Fruit fly (Drosophila melanogaster) whole organism, prepupa: Measurements from ENCODE around the gene SrpRalpha.

Experiments
- Blimp-1 ChIP-seq: fragments of 200-800 bp; sonication (Bioruptor generic); optimal IDR thresholded peaks from 3 replicates; lab custom pipeline; 2017; ENCODE audit warnings: missing biosample characterization, missing genetic modification characterization, mild to moderate bottlenecking, moderate library complexity, missing genetic modification reagents
- CG10631 ChIP-seq: fragments of 200-800 bp; sonication (Bioruptor generic); optimal IDR thresholded peaks from 2 replicates; lab custom pipeline; 2016; ENCODE audit warnings: missing biosample characterization, missing genetic modification characterization
- CG10669 ChIP-seq: fragments of 200-800 bp; sonication (Bioruptor generic); optimal IDR thresholded peaks from 3 replicates; lab custom pipeline; 2018; ENCODE audit warnings: missing biosample characterization, mild to moderate bottlenecking, missing genetic modification characterization, moderate library complexity
- CG11762 ChIP-seq: fragments of 200-800 bp; sonication (Bioruptor generic); optimal IDR thresholded peaks from 3 replicates; lab custom pipeline; 2016; ENCODE audit warnings: missing biosample characterization, missing genetic modification characterization; ENCODE audit not compliant: insufficient read depth
- CG1621 ChIP-seq: fragments of 200-800 bp; sonication (Bioruptor generic); optimal IDR thresholded peaks from 3 replicates; lab custom pipeline; 2018; ENCODE audit warnings: missing biosample characterization, mild to moderate bottlenecking, missing genetic modification characterization
- CG16779 ChIP-seq: fragments of 200-800 bp; sonication (Bioruptor generic); optimal IDR thresholded peaks from 3 replicates; lab custom pipeline; 2017; ENCODE audit warnings: missing biosample characterization, mild to moderate bottlenecking, missing genetic modification characterization
- CG31627 ChIP-seq: fragments of 200-800 bp; sonication (Bioruptor generic); optimal IDR thresholded peaks from 3 replicates; lab custom pipeline; 2016; ENCODE audit warnings: missing biosample characterization, missing genetic modification characterization
- CG3919 ChIP-seq: fragments of 200-800 bp; sonication (Bioruptor generic); optimal IDR thresholded peaks from 3 replicates; lab custom pipeline; 2016; ENCODE audit warnings: missing biosample characterization, missing genetic modification characterization
- CG4318 ChIP-seq: fragments of 200-800 bp; sonication (Bioruptor generic); optimal IDR thresholded peaks from 3 replicates; lab custom pipeline; 2017; ENCODE audit warnings: missing biosample characterization, mild to moderate bottlenecking, missing genetic modification characterization
- CG6163 ChIP-seq: fragments of 200-800 bp; sonication (Bioruptor generic); IDR thresholded peaks from 3 replicates; pipeline ENCODE4 v1.3.6; 2022; ENCODE audit warnings: missing biosample characterization, missing genetic modification characterization
- CG6792 ChIP-seq: fragments of 200-800 bp; sonication (Bioruptor generic); optimal IDR thresholded peaks from 3 replicates; lab custom pipeline; 2016; ENCODE audit warnings: missing biosample characterization, missing genetic modification characterization
- CG6808 ChIP-seq: fragments of 200-800 bp; sonication (Bioruptor generic); optimal IDR thresholded peaks from 3 replicates; lab custom pipeline; 2017; ENCODE audit warnings: missing biosample characterization, missing genetic modification characterization, mild to moderate bottlenecking, moderate library complexity, missing genetic modification reagents
- CG7368 ChIP-seq: fragments of 200-800 bp; sonication (Bioruptor generic); optimal IDR thresholded peaks from 3 replicates; lab custom pipeline; 2016; ENCODE audit warnings: missing biosample characterization, missing genetic modification characterization
- CG8119 ChIP-seq: fragments of 200-800 bp; sonication (Bioruptor generic); IDR thresholded peaks from 3 replicates; pipeline ENCODE4 v1.3.6; 2022; ENCODE audit warnings: missing biosample characterization, missing genetic modification characterization
- CG8319 ChIP-seq: fragments of 200-800 bp; sonication (Bioruptor generic); optimal IDR thresholded peaks from 3 replicates; lab custom pipeline; 2016; ENCODE audit warnings: missing biosample characterization, missing genetic modification characterization
- CG8632 ChIP-seq: fragments of 200-800 bp; sonication (Bioruptor generic); optimal IDR thresholded peaks from 3 replicates; lab custom pipeline; 2016; ENCODE audit warnings: missing biosample characterization, missing genetic modification characterization
- CG9139 ChIP-seq: fragments of 200-800 bp; sonication (Bioruptor generic); optimal IDR thresholded peaks from 3 replicates; lab custom pipeline; 2017; ENCODE audit warnings: missing biosample characterization, mild to moderate bottlenecking, missing genetic modification characterization
- Eip78C ChIP-seq: fragments of 200-800 bp; sonication (Bioruptor generic); peaks from one replicate; lab custom pipeline; 2016; ENCODE audit warnings: missing biosample characterization, missing genetic modification characterization
- Eip93F ChIP-seq: fragments of 200-800 bp; sonication (Bioruptor generic); optimal IDR thresholded peaks from 2 replicates; lab custom pipeline; 2016; ENCODE audit warnings: missing biosample characterization, mild to moderate bottlenecking, missing genetic modification characterization
- Ets21C ChIP-seq: fragments of 200-800 bp; sonication (Bioruptor generic); optimal IDR thresholded peaks from 3 replicates; lab custom pipeline; 2016; ENCODE audit warnings: missing biosample characterization, missing genetic modification characterization
- Gug ChIP-seq: fragments of 200-800 bp; sonication (Bioruptor generic); IDR thresholded peaks from 2 replicates; pipeline ENCODE4 v1.3.6; 2022; ENCODE audit warnings: missing biosample characterization, missing genetic modification characterization
- Hr38 ChIP-seq: sonication (Bioruptor generic); optimal IDR thresholded peaks from 2 replicates; lab custom pipeline; 2016; ENCODE audit warnings: missing biosample characterization, missing genetic modification characterization
- Hr39 ChIP-seq: fragments of 200-800 bp; sonication (Bioruptor generic); optimal IDR thresholded peaks from 2 replicates; lab custom pipeline; 2016; ENCODE audit warnings: missing biosample characterization, missing genetic modification characterization
- Hr4 ChIP-seq: fragments of 200-800 bp; sonication (Bioruptor generic); optimal IDR thresholded peaks from 3 replicates; lab custom pipeline; 2016; ENCODE audit warnings: missing biosample characterization, missing genetic modification characterization
- Lpt ChIP-seq: fragments of 200-800 bp; sonication (Bioruptor generic); optimal IDR thresholded peaks from 3 replicates; lab custom pipeline; 2016; ENCODE audit warnings: missing biosample characterization, missing genetic modification characterization
- Met ChIP-seq: fragments of 200-800 bp; sonication (Bioruptor generic); optimal IDR thresholded peaks from 3 replicates; lab custom pipeline; 2016; ENCODE audit warnings: missing biosample characterization, missing genetic modification characterization
- OdsH ChIP-seq: fragments of 200-800 bp; sonication (Bioruptor generic); optimal IDR thresholded peaks from 3 replicates; lab custom pipeline; 2016; ENCODE audit warnings: missing biosample characterization, missing genetic modification characterization
- Smox ChIP-seq: fragments of 200-800 bp; sonication (Bioruptor generic); optimal IDR thresholded peaks from 3 replicates; lab custom pipeline; 2016; ENCODE audit warnings: missing biosample characterization, missing genetic modification characterization
- Sox102F ChIP-seq: fragments of 200-800 bp; sonication (Bioruptor generic); optimal IDR thresholded peaks from 2 replicates; lab custom pipeline; 2016; ENCODE audit warnings: missing biosample characterization, mild to moderate bottlenecking, missing genetic modification characterization
- Sox14 ChIP-seq: fragments of 200-800 bp; sonication (Bioruptor generic); optimal IDR thresholded peaks from 3 replicates; lab custom pipeline; 2016; ENCODE audit warnings: missing biosample characterization, missing genetic modification characterization
- Sox15 ChIP-seq: fragments of 200-800 bp; sonication (Bioruptor generic); optimal IDR thresholded peaks from 3 replicates; lab custom pipeline; 2016; ENCODE audit warnings: missing biosample characterization, missing genetic modification characterization
- achi ChIP-seq: fragments of 200-800 bp; sonication (Bioruptor generic); optimal IDR thresholded peaks from 3 replicates; lab custom pipeline; 2016; ENCODE audit warnings: missing biosample characterization, missing genetic modification characterization
- acj6 ChIP-seq: fragments of 200-800 bp; sonication (Bioruptor generic); optimal IDR thresholded peaks from 3 replicates; lab custom pipeline; 2016; ENCODE audit warnings: missing biosample characterization, missing genetic modification characterization
- cyc ChIP-seq: fragments of 200-800 bp; sonication (Bioruptor generic); optimal IDR thresholded peaks from 3 replicates; lab custom pipeline; 2016; ENCODE audit warnings: missing biosample characterization, missing genetic modification characterization
- dac ChIP-seq: fragments of 200-800 bp; sonication (Bioruptor generic); optimal IDR thresholded peaks from 2 replicates; lab custom pipeline; 2017; ENCODE audit warnings: missing biosample characterization, mild to moderate bottlenecking, missing genetic modification characterization
- dsx ChIP-seq: fragments of 200-800 bp; optimal IDR thresholded peaks from 3 replicates; lab custom pipeline; 2019; ENCODE audit warnings: missing biosample characterization, mild to moderate bottlenecking, missing genetic modification characterization, moderate library complexity; ENCODE audit not compliant: poor library complexity, severe bottlenecking
- esn ChIP-seq: fragments of 200-800 bp; sonication (Bioruptor generic); optimal IDR thresholded peaks from 2 replicates; lab custom pipeline; 2016; ENCODE audit warnings: missing biosample characterization, mild to moderate bottlenecking, missing genetic modification characterization, moderate library complexity
- fkh ChIP-seq: fragments of 200-800 bp; sonication (Bioruptor generic); optimal IDR thresholded peaks from 3 replicates; lab custom pipeline; 2017; ENCODE audit warnings: missing biosample characterization, mild to moderate bottlenecking, missing genetic modification characterization, moderate library complexity
- lz ChIP-seq: fragments of 200-800 bp; sonication (Bioruptor generic); optimal IDR thresholded peaks from 3 replicates; lab custom pipeline; 2016; ENCODE audit warnings: missing biosample characterization, missing genetic modification characterization
- spab ChIP-seq: fragments of 200-800 bp; sonication (Bioruptor generic); optimal IDR thresholded peaks from 2 replicates; lab custom pipeline; 2017; ENCODE audit warnings: missing biosample characterization, mild to moderate bottlenecking, missing genetic modification characterization, missing genetic modification reagents
- ss ChIP-seq, 2 experiments: fragments of 200-800 bp; sonication (Bioruptor generic); optimal IDR thresholded peaks; 2 replicates in 1 of 2; 3 replicates in 1 of 2; lab custom pipeline; 2017 to 2018; ENCODE audit warnings: mild to moderate bottlenecking in 2 of 2, missing biosample characterization in 2 of 2, missing genetic modification characterization in 2 of 2, moderate library complexity in 1 of 2
- svp ChIP-seq: fragments of 200-800 bp; sonication (Bioruptor generic); peaks from one replicate; lab custom pipeline; 2016; ENCODE audit warnings: missing biosample characterization, missing genetic modification characterization
- topi ChIP-seq: fragments of 200-800 bp; sonication (Bioruptor generic); optimal IDR thresholded peaks from 3 replicates; lab custom pipeline; 2016; ENCODE audit warnings: missing biosample characterization, missing genetic modification characterization
- vri ChIP-seq: fragments of 200-800 bp; sonication (Bioruptor generic); optimal IDR thresholded peaks from 3 replicates; lab custom pipeline; 2016; ENCODE audit warnings: missing biosample characterization, mild to moderate bottlenecking, missing genetic modification characterization

The SrpRalpha gene

DNA sequence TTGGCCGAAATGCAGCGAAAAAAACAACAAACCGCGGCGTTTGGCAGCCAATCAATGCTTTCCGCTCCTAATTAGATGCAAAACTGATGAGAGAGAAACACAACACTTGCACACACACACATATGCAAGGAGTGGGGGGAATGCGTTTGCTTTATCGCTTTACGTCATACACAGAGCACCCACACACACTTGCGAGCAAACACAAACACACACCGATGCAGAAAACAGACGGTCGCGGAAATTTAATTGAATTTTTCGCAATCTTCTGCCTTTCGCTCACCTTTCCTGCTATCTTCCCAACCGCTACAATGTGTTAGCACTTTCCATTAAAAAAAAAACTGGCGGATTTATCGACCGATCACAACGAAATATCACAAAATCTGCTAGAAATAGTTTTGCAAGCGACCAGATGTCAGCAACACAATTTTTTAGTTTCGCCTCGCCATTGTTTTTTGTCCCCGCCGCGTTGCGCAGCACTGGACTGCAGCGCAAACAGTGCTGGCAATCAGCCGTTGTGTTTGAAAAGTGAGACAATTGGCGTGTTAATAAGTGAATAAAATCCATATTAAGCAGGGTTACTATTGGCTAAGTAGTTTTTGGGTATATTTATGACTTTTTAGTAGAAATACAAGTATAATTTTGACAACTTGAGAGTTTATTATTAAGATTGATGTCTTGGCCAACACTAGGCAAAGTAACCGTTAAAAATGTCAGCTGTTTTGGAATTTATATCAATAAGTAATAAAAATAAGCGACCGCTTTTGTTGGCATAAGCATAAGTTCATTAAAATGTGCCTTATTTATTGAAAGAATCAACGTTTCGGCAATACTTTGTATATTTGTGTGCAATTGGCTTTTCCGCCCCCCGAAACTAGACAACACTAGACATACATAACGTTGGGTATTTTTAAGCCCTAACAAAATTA is 8.0 kb upstream of the SrpRalpha start, which contains the start of gene Klp10A:
Gene Klp10A, minus strand, starts transcription at position 532 of the 926 bp plus-strand sequence.
- TF ChIP-seq CG1621 (tag; lab: Kevin White, UChicago) (no peak), Eip93F (GFP tag; lab: Kevin White, UChicago) (no peak), CG8319 (peak; percentile 2), acj6 (GFP tag; lab: Kevin White, UChicago) (peak; percentile 4), CG6792 (GFP tag; lab: Kevin White, UChicago) (no peak), Sox15 (GFP tag; lab: Kevin White, UChicago) (no peak), OdsH (GFP tag; lab: Kevin White, UChicago) (no peak), spab (GFP tag; lab: Kevin White, UChicago) (no peak), CG7368 (peak; percentile 34), CG6808 (GFP tag; lab: Kevin White, UChicago) (no peak), CG8632 (no peak), CG11762 (GFP tag; lab: Kevin White, UChicago) (peak; percentile 1), dac (GFP tag; lab: Kevin White, UChicago) (no peak), svp (peak; percentile 76), CG10669 (GFP tag; lab: Kevin White, UChicago) (no peak), dsx (no peak), CG4318 (GFP tag; lab: Kevin White, UChicago) (no peak), Hr4 (GFP tag; lab: Kevin White, UChicago) (no peak), Blimp-1 (GFP tag; lab: Kevin White, UChicago) (no peak), Smox (GFP tag; lab: Kevin White, UChicago) (no peak), vri (GFP tag; lab: Kevin White, UChicago) (peak; percentile 87), CG6163 (GFP tag; lab: Robert Waterston, UW) (no peak), Hr39 (GFP tag; lab: Kevin White, UChicago) (peak; percentile 1), CG9139 (GFP tag; lab: Kevin White, UChicago) (peak; percentile 2), lz (GFP tag; lab: Kevin White, UChicago) (peak; percentile 48), CG10631 (GFP tag; lab: Kevin White, UChicago) (peak; percentile 36), achi (peak; percentile 34), Lpt (GFP tag; lab: Kevin White, UChicago) (no peak), cyc (GFP tag; lab: Kevin White, UChicago) (peak; percentile 39), CG16779 (tag; lab: Kevin White, UChicago) (no peak), Hr38 (GFP tag; lab: Kevin White, UChicago) (no peak), Sox102F (GFP tag; lab: Kevin White, UChicago) (no peak), Sox14 (GFP tag; lab: Kevin White, UChicago) (peak; percentile 51), fkh (GFP tag; lab: Kevin White, UChicago) (peak; percentile 31), Eip78C (peak; percentile 77), CG8119 (no peak), CG3919 (no peak), Gug (GFP tag; lab: Robert Waterston, UW) (no peak), Met (GFP tag; lab: Kevin White, UChicago) (peak; percentile 39), CG31627 (GFP tag; lab: Kevin White, UChicago) (peak; percentile 39), Ets21C (GFP tag; lab: Kevin White, UChicago) (no peak), topi (peak; percentile 37), ss (GFP tag; optimal IDR thresholded peaks at IDR 0.05; lab: Kevin White, UChicago) (no peak), esn (GFP tag; lab: Kevin White, UChicago) (peak; percentile 35)
